Worm (Caenorhabditis elegans) whole organism, L2 larva: ENCODE measurements around the gene ZC404.2.

Source experiments
- ZK546.5 ChIP-seq: sonication (generic microtip); optimal IDR thresholded peaks from 2 replicates; lab custom pipeline; 2017; ENCODE audit warnings: missing biosample characterization, missing genetic modification characterization
- ceh-16 ChIP-seq: fragments of 150-350 bp; optimal IDR thresholded peaks from 2 replicates; lab custom pipeline; 2014; ENCODE audit warnings: missing biosample characterization, missing genetic modification characterization
- lsy-2 ChIP-seq, 2 experiments: fragments of 150-350 bp in 1 of 2; sonication (generic microtip) in 1 of 2; optimal IDR thresholded peaks; 2 replicates each; lab custom pipeline; 2014 to 2017; ENCODE audit warnings: missing biosample characterization in 2 of 2, missing genetic modification characterization in 2 of 2

DNA sequence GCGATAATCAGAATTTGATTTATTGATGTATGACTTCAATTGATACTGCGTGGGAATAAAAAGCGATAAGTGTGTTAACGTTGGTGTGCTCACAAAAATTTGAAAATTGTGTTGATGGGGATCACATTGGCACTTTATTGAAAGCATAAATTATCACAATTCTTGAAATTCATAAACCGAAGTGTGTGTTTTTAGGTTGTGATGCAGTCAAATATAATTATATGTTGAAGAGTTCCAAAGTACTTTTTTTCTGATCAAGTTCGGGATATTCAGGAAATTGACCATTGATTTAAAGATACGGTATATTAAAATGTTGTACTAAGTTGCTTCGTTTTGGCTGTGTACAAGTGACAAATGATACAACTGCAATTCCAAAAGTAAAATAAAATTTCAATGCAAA is 12.0 kb upstream of the ZC404.2 start, which contains the start of gene srh-28:
- TF ChIP-seq lsy-2 (tag; optimal IDR thresholded peaks at IDR 0.05; lab: Kevin White, UChicago) (no peak), ZK546.5 (tag; lab: Kevin White, UChicago) (no peak), ceh-16 (tag; lab: Kevin White, UChicago) (no peak)
